Fruit fly (Drosophila melanogaster) whole organism, embryonic: ENCODE results near the gene Cad74A.

ENCODE experiments used
- Bdp1 ChIP-seq: fragments of 200-800 bp; sonication (Bioruptor generic); optimal IDR thresholded peaks from 3 replicates; lab custom pipeline; 2016; ENCODE audit warnings: missing biosample characterization, missing genetic modification characterization
- CG10979 ChIP-seq: fragments of 200-800 bp; sonication (Bioruptor generic); optimal IDR thresholded peaks from 2 replicates; lab custom pipeline; 2018; ENCODE audit warnings: missing biosample characterization, mild to moderate bottlenecking, missing genetic modification characterization, moderate library complexity
- CG12391 ChIP-seq: fragments of 200-800 bp; sonication (Bioruptor generic); optimal IDR thresholded peaks from 3 replicates; lab custom pipeline; 2018; ENCODE audit warnings: missing biosample characterization, mild to moderate bottlenecking, missing genetic modification characterization, moderate library complexity
- CG13123 ChIP-seq: fragments of 200-800 bp; sonication (Bioruptor generic); optimal IDR thresholded peaks from 2 replicates; lab custom pipeline; 2016; ENCODE audit warnings: missing biosample characterization, missing genetic modification characterization
- CG16779 ChIP-seq: fragments of 200-800 bp; sonication (Bioruptor generic); IDR thresholded peaks from 2 replicates; pipeline ENCODE4 v1.3.6; 2022; ENCODE audit warnings: missing biosample characterization, missing genetic modification characterization
- CG17385 ChIP-seq: fragments of 200-800 bp; sonication (Bioruptor generic); optimal IDR thresholded peaks from 3 replicates; lab custom pipeline; 2018; ENCODE audit warnings: missing biosample characterization, mild to moderate bottlenecking, missing genetic modification characterization
- CG2199 ChIP-seq: fragments of 200-800 bp; sonication (Bioruptor generic); IDR thresholded peaks from 3 replicates; pipeline ENCODE4 v1.3.6; 2022; ENCODE audit warnings: missing biosample characterization, missing genetic modification characterization
- CG30403 ChIP-seq: fragments of 200-800 bp; sonication (Bioruptor generic); optimal IDR thresholded peaks from 3 replicates; lab custom pipeline; 2016; ENCODE audit warnings: missing biosample characterization, missing genetic modification characterization
- CG3163 ChIP-seq: fragments of 200-800 bp; sonication (Bioruptor generic); optimal IDR thresholded peaks from 3 replicates; lab custom pipeline; 2016; ENCODE audit warnings: missing biosample characterization, missing genetic modification characterization
- CG3281 ChIP-seq: fragments of 200-800 bp; sonication (Bioruptor generic); optimal IDR thresholded peaks from 3 replicates; lab custom pipeline; 2017; ENCODE audit warnings: missing biosample characterization, mild to moderate bottlenecking, missing genetic modification characterization
- CG33557 ChIP-seq: fragments of 200-800 bp; sonication (Bioruptor generic); optimal IDR thresholded peaks from 2 replicates; lab custom pipeline; 2019; ENCODE audit warnings: missing biosample characterization, mild to moderate bottlenecking, missing genetic modification characterization, moderate library complexity
- CG34224 ChIP-seq: fragments of 200-800 bp; sonication (Bioruptor generic); IDR thresholded peaks from 3 replicates; pipeline ENCODE4 v1.3.6; 2022; ENCODE audit warnings: missing biosample characterization, missing genetic modification characterization; ENCODE audit not compliant: partially characterized antibody
- CG43689 ChIP-seq: fragments of 200-800 bp; sonication (Bioruptor generic); IDR thresholded peaks from 2 replicates; pipeline ENCODE4 v1.3.6; 2022; ENCODE audit warnings: missing biosample characterization, missing genetic modification characterization
- CG6654 ChIP-seq: fragments of 200-800 bp; sonication (Bioruptor generic); optimal IDR thresholded peaks from 2 replicates; lab custom pipeline; 2017; ENCODE audit warnings: missing biosample characterization, mild to moderate bottlenecking, missing genetic modification characterization
- CG7357 ChIP-seq: fragments of 200-800 bp; sonication (Bioruptor generic); IDR thresholded peaks from 3 replicates; pipeline ENCODE4 v1.3.6; 2022; ENCODE audit warnings: missing biosample characterization, missing genetic modification characterization
- CG7786 ChIP-seq: fragments of 200-800 bp; sonication (Bioruptor generic); optimal IDR thresholded peaks from 2 replicates; lab custom pipeline; 2016; ENCODE audit warnings: missing biosample characterization, missing genetic modification characterization
- CG7928 ChIP-seq: fragments of 200-800 bp; sonication (Bioruptor generic); optimal IDR thresholded peaks from 2 replicates; lab custom pipeline; 2017; ENCODE audit warnings: missing biosample characterization, mild to moderate bottlenecking, missing genetic modification characterization
- CG8089 ChIP-seq: fragments of 200-800 bp; sonication (Bioruptor generic); optimal IDR thresholded peaks from 3 replicates; lab custom pipeline; 2016; ENCODE audit warnings: missing biosample characterization, missing genetic modification characterization
- CG8944 ChIP-seq: fragments of 200-800 bp; sonication (Bioruptor generic); optimal IDR thresholded peaks from 3 replicates; lab custom pipeline; 2016; ENCODE audit warnings: missing biosample characterization, missing genetic modification characterization
- CHES-1-like ChIP-seq: fragments of 200-800 bp; sonication (Bioruptor generic); optimal IDR thresholded peaks from 2 replicates; lab custom pipeline; 2016; ENCODE audit warnings: missing biosample characterization, missing genetic modification characterization
- D19B ChIP-seq: fragments of 200-800 bp; sonication (Bioruptor generic); optimal IDR thresholded peaks from 2 replicates; lab custom pipeline; 2017; ENCODE audit warnings: missing biosample characterization, mild to moderate bottlenecking, missing genetic modification characterization
- Dek ChIP-seq: fragments of 200-800 bp; sonication (Bioruptor generic); optimal IDR thresholded peaks from 3 replicates; lab custom pipeline; 2019; ENCODE audit warnings: missing biosample characterization, mild to moderate bottlenecking, missing genetic modification characterization, moderate library complexity
- Drgx ChIP-seq: fragments of 200-800 bp; sonication (Bioruptor generic); IDR thresholded peaks from 2 replicates; pipeline ENCODE4 v1.3.6; 2022; ENCODE audit warnings: missing biosample characterization, missing genetic modification characterization
- Hr3 ChIP-seq: fragments of 200-800 bp; sonication (Bioruptor generic); optimal IDR thresholded peaks from 3 replicates; lab custom pipeline; 2016; ENCODE audit warnings: missing biosample characterization, missing genetic modification characterization
- Hr78 ChIP-seq, 2 experiments: fragments of 200-800 bp in 1 of 2; fragments of >200 bp in 1 of 2; sonication (Bioruptor generic) in 1 of 2; optimal IDR thresholded peaks; 2 replicates each; lab custom pipeline; 2017 to 2019; ENCODE audit warnings: missing biosample characterization in 2 of 2, missing genetic modification characterization in 2 of 2, mild to moderate bottlenecking in 1 of 2, moderate library complexity in 1 of 2
- Kr ChIP-seq: fragments of 200-800 bp; sonication (Bioruptor generic); optimal IDR thresholded peaks from 2 replicates; lab custom pipeline; 2017; ENCODE audit warnings: missing biosample characterization, mild to moderate bottlenecking, missing genetic modification characterization
- Lhr ChIP-seq: fragments of 200-800 bp; sonication (Bioruptor generic); optimal IDR thresholded peaks from 3 replicates; lab custom pipeline; 2017; ENCODE audit warnings: mild to moderate bottlenecking, missing biosample characterization, missing genetic modification reagents, missing genetic modification characterization
- Meics ChIP-seq: fragments of 200-800 bp; sonication (Bioruptor generic); optimal IDR thresholded peaks from 2 replicates; lab custom pipeline; 2017; ENCODE audit warnings: missing biosample characterization, mild to moderate bottlenecking, missing genetic modification characterization
- Oaz ChIP-seq: fragments of 200-800 bp; sonication (Bioruptor generic); IDR thresholded peaks from 2 replicates; pipeline ENCODE4 v1.3.6; 2022; ENCODE audit warnings: missing biosample characterization, missing genetic modification characterization
- PHDP ChIP-seq: fragments of 200-800 bp; sonication (Bioruptor generic); optimal IDR thresholded peaks from 3 replicates; lab custom pipeline; 2018; ENCODE audit warnings: missing biosample characterization, mild to moderate bottlenecking, missing genetic modification characterization, moderate library complexity
- Sry-δ ChIP-seq: fragments of 200-800 bp; sonication (Bioruptor generic); optimal IDR thresholded peaks from 2 replicates; lab custom pipeline; 2016; ENCODE audit warnings: missing biosample characterization, missing genetic modification characterization
- Usf ChIP-seq: fragments of 200-800 bp; sonication (Bioruptor generic); optimal IDR thresholded peaks from 2 replicates; lab custom pipeline; 2017; ENCODE audit warnings: missing genotype, missing biosample characterization, missing genetic modification characterization
- ap ChIP-seq: fragments of 200-800 bp; sonication (Bioruptor generic); IDR thresholded peaks from 2 replicates; pipeline ENCODE4 v1.3.6; 2022; ENCODE audit warnings: missing biosample characterization, missing genetic modification characterization
- ato ChIP-seq: fragments of 200-800 bp; sonication (Bioruptor generic); IDR thresholded peaks from 2 replicates; pipeline ENCODE4 v1.3.6; 2022; ENCODE audit warnings: missing biosample characterization, missing genetic modification characterization; ENCODE audit not compliant: partially characterized antibody
- ci ChIP-seq: fragments of 200-800 bp; sonication (Bioruptor generic); IDR thresholded peaks from 3 replicates; pipeline ENCODE4 v1.3.6; 2022; ENCODE audit warnings: missing biosample characterization, missing genetic modification characterization
- crc ChIP-seq: fragments of 200-800 bp; sonication (Bioruptor generic); optimal IDR thresholded peaks from 2 replicates; lab custom pipeline; 2016; ENCODE audit warnings: missing biosample characterization, missing genetic modification characterization
- crp ChIP-seq, 2 experiments: fragments of 200-800 bp; sonication (Bioruptor generic); optimal IDR thresholded peaks; 2 replicates in 1 of 2; 3 replicates in 1 of 2; lab custom pipeline; 2017; ENCODE audit warnings: missing biosample characterization in 2 of 2, missing genetic modification characterization in 2 of 2, mild to moderate bottlenecking in 1 of 2, moderate library complexity in 1 of 2
- dimm ChIP-seq: fragments of 200-800 bp; sonication (Bioruptor generic); IDR thresholded peaks from 2 replicates; pipeline ENCODE4 v1.3.6; 2022; ENCODE audit warnings: missing biosample characterization, missing genetic modification characterization
- gcm2 ChIP-seq: fragments of 200-800 bp; sonication (Bioruptor generic); optimal IDR thresholded peaks from 2 replicates; lab custom pipeline; 2016; ENCODE audit warnings: missing biosample characterization, missing genetic modification characterization
- grn ChIP-seq: fragments of 200-800 bp; sonication (Bioruptor generic); optimal IDR thresholded peaks from 3 replicates; lab custom pipeline; 2017; ENCODE audit warnings: missing biosample characterization, missing genetic modification characterization
- gsb ChIP-seq: fragments of 200-800 bp; sonication (Bioruptor generic); IDR thresholded peaks from 2 replicates; pipeline ENCODE4 v1.3.6; 2022; ENCODE audit warnings: missing biosample characterization, missing genetic modification characterization
- hth ChIP-seq: fragments of >200 bp; optimal IDR thresholded peaks from 2 replicates; lab custom pipeline; 2017; ENCODE audit warnings: inconsistent platforms
- kah ChIP-seq: fragments of 200-800 bp; sonication (Bioruptor generic); optimal IDR thresholded peaks from 2 replicates; lab custom pipeline; 2018; ENCODE audit warnings: missing biosample characterization, mild to moderate bottlenecking, missing genetic modification characterization
- peb ChIP-seq: fragments of 200-800 bp; sonication (Bioruptor generic); IDR thresholded peaks from 2 replicates; pipeline ENCODE4 v1.3.6; 2022; ENCODE audit warnings: missing biosample characterization, missing genetic modification characterization
- pzg ChIP-seq: fragments of 200-800 bp; sonication (Bioruptor generic); optimal IDR thresholded peaks from 3 replicates; lab custom pipeline; 2018; ENCODE audit warnings: missing biosample characterization, mild to moderate bottlenecking, missing genetic modification characterization, moderate library complexity
- ro ChIP-seq: fragments of 200-800 bp; sonication (Bioruptor generic); IDR thresholded peaks from 2 replicates; pipeline ENCODE4 v1.3.6; 2022; ENCODE audit warnings: missing biosample characterization, missing genetic modification characterization
- schlank ChIP-seq: fragments of 200-800 bp; sonication (Bioruptor generic); optimal IDR thresholded peaks from 2 replicates; lab custom pipeline; 2018; ENCODE audit warnings: missing biosample characterization, mild to moderate bottlenecking, missing genetic modification characterization
- shn ChIP-seq: fragments of 200-800 bp; sonication (Bioruptor generic); optimal IDR thresholded peaks from 3 replicates; lab custom pipeline; 2016; ENCODE audit warnings: missing biosample characterization, missing genetic modification characterization
- tx ChIP-seq: fragments of 200-800 bp; sonication (Bioruptor generic); optimal IDR thresholded peaks from 2 replicates; lab custom pipeline; 2016; ENCODE audit warnings: missing biosample characterization, missing genetic modification characterization
- unpg ChIP-seq: fragments of 200-800 bp; sonication (Bioruptor generic); optimal IDR thresholded peaks from 3 replicates; lab custom pipeline; 2018; ENCODE audit warnings: missing biosample characterization, mild to moderate bottlenecking, missing genetic modification characterization, moderate library complexity
- vfl ChIP-seq: fragments of 200-800 bp; sonication (Bioruptor generic); optimal IDR thresholded peaks from 2 replicates; lab custom pipeline; 2016; ENCODE audit warnings: missing biosample characterization, missing genetic modification characterization
- yki ChIP-seq: fragments of >200 bp; optimal IDR thresholded peaks from 3 replicates; lab custom pipeline; 2018

Cad74A gene

DNA sequence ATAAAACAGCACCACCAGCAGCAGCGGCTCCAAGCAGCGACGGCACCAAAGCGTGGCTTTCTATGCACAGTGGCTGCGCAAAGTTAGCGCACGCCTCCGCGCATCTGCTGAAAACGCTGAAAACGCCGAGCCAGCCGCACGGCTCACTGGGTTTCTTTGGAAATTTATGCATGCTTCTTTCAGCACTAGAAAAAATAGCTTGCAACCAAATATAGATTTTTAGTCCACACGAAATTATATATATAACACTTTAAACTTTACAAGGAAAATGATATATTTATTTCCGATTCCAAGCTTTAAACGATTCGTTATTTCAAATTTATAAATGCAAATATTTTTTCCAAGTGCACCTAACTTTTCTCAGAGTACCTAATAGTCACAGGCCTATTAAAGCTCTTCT, 25.3 kb upstream of the Cad74A start (continued):
- TF ChIP-seq ci (GFP tag; lab: Robert Waterston, UW), result peak; percentile 55; the same call in 2 of the 3 replicates
- no peak for TF ChIP-seq pzg (GFP tag; lab: Kevin White, UChicago)
- TF ChIP-seq kah, result no peak
- TF ChIP-seq vfl (GFP tag; lab: Kevin White, UChicago), result no peak
- TF ChIP-seq Kr (GFP tag; lab: Kevin White, UChicago), result no peak
- TF ChIP-seq CG8089 (GFP tag; lab: Kevin White, UChicago), result no peak
- peak; percentile 45 for TF ChIP-seq CG30403 (GFP tag; lab: Kevin White, UChicago)
- TF ChIP-seq CG16779, result 0 out of 2 replicates have a peak, but pooled peaks have one; percentile 39
- TF ChIP-seq CG13123 (GFP tag; lab: Kevin White, UChicago), result peak; percentile 9
- no peak for TF ChIP-seq CG7786 (GFP tag; lab: Kevin White, UChicago)
- TF ChIP-seq crp (GFP tag; optimal IDR thresholded peaks at IDR 0.05; lab: Kevin White, UChicago), result no peak
- no peak for TF ChIP-seq yki
- no peak for TF ChIP-seq gsb
- TF ChIP-seq tx (GFP tag; lab: Kevin White, UChicago), result no peak
- no peak for TF ChIP-seq CG3163 (GFP tag; lab: Kevin White, UChicago)
- TF ChIP-seq CHES-1-like, result no peak
- no peak for TF ChIP-seq grn (GFP tag; lab: Kevin White, UChicago)
- peak; percentile 14 for TF ChIP-seq CG33557 (GFP tag; lab: Kevin White, UChicago)
- no peak for TF ChIP-seq dimm (GFP tag; lab: Robert Waterston, UW)
- TF ChIP-seq shn, result peak; percentile 3
- peak; percentile 15 for TF ChIP-seq Hr3 (GFP tag; lab: Kevin White, UChicago)
- TF ChIP-seq CG6654 (GFP tag; lab: Kevin White, UChicago), result peak; percentile 9
- peak; percentile 12 for TF ChIP-seq Dek
- peak; percentile 50 for TF ChIP-seq CG12391 (tag; lab: Kevin White, UChicago)
- peak; percentile 43 for TF ChIP-seq unpg (GFP tag; lab: Kevin White, UChicago)
- no peak for TF ChIP-seq D19B (GFP tag; lab: Kevin White, UChicago)
- TF ChIP-seq PHDP (tag; lab: Kevin White, UChicago), result peak; percentile 55
- TF ChIP-seq CG8944, result peak; percentile 20
- peak; percentile 17 for TF ChIP-seq CG17385
- TF ChIP-seq Bdp1 (GFP tag; lab: Kevin White, UChicago), result no peak
- TF ChIP-seq CG7928 (GFP tag; lab: Kevin White, UChicago), result no peak
- TF ChIP-seq ap, result 0 out of 2 replicates have a peak, but pooled peaks have one; percentile 21
- no peak for TF ChIP-seq ro (GFP tag; lab: Robert Waterston, UW)
- TF ChIP-seq CG10979 (tag; lab: Kevin White, UChicago), result peak; percentile 74
- no peak for TF ChIP-seq CG7357
- no peak for TF ChIP-seq crc
- peak; percentile 29 for TF ChIP-seq Meics (GFP tag; lab: Kevin White, UChicago)
- TF ChIP-seq Usf, result no peak
- no peak for TF ChIP-seq Lhr
- peak; percentile 11; the same call in 1 of the 2 replicates for TF ChIP-seq Drgx (GFP tag; lab: Robert Waterston, UW)
- no peak for TF ChIP-seq CG2199 (GFP tag; lab: Robert Waterston, UW)
- TF ChIP-seq ato (GFP tag; lab: Robert Waterston, UW), result no peak
- no peak for TF ChIP-seq peb (GFP tag; lab: Robert Waterston, UW)
- TF ChIP-seq hth, result no peak
- peak; percentile 14 for TF ChIP-seq CG3281
- no peak for TF ChIP-seq CG43689
- no peak for TF ChIP-seq gcm2 (GFP tag; lab: Kevin White, UChicago)
- TF ChIP-seq CG34224, result no peak
- no peak for TF ChIP-seq schlank
- TF ChIP-seq Oaz, result no peak
- no peak for TF ChIP-seq Sry-δ (GFP tag; lab: Kevin White, UChicago)
- TF ChIP-seq Hr78 (GFP tag; optimal IDR thresholded peaks at IDR 0.05; lab: Kevin White, UChicago), result no peak
